Fruit fly (Drosophila melanogaster): ENCODE results near the gene CG9123.
A peak's percentile ranks its signal among the peaks of the same experiment; 100 is the strongest.

The CG9123 gene

dm6 chrX:15323302-15323880 is 18.5 kb downstream of the CG9123 start (continued):
- TF ChIP-seq CG6791 (GFP tag; IDR thresholded peaks at IDR 0.05; ENCODE audit: partially characterized antibody) (peak; percentile 51; the same call in 2 of the 3 replicates), az2 (GFP tag; optimal IDR thresholded peaks at IDR 0.05) (peak; percentile 84), gt (GFP tag; IDR thresholded peaks at IDR 0.05) (peak; percentile 51; the same call in 1 of the 2 replicates), tgo (GFP tag; IDR thresholded peaks at IDR 0.05) (peak; percentile 85), CG3407 (GFP tag; optimal IDR thresholded peaks at IDR 0.05) (peak; percentile 53), kni (GFP tag; optimal IDR thresholded peaks at IDR 0.05) (peak; percentile 85), CG32532 (GFP tag; IDR thresholded peaks at IDR 0.05) (peak; percentile 96), CG32772 (GFP tag; IDR thresholded peaks at IDR 0.05) (peak; percentile 94), CG34224 (GFP tag; IDR thresholded peaks at IDR 0.05; ENCODE audit: partially characterized antibody) (peak; percentile 54; the same call in 1 of the 3 replicates), dmrt11E (tag; optimal IDR thresholded peaks at IDR 0.05) (no peak), CG1792 (GFP tag; optimal IDR thresholded peaks at IDR 0.05) (peak; percentile 78), dysf (GFP tag; IDR thresholded peaks at IDR 0.05) (peak; percentile 85), CG14014 (GFP tag; IDR thresholded peaks at IDR 0.05) (peak; percentile 91), ash1 (GFP tag; optimal IDR thresholded peaks at IDR 0.05) (peak; percentile 76), CG13894 (tag; optimal IDR thresholded peaks at IDR 0.05) (peak; percentile 83), tna (GFP tag; IDR thresholded peaks at IDR 0.05; ENCODE audit: partially characterized antibody) (no peak), Dbx (GFP tag; IDR thresholded peaks at IDR 0.05) (peak; percentile 94), jing (GFP tag; optimal IDR thresholded peaks at IDR 0.05) (no peak), ind (GFP tag; optimal IDR thresholded peaks at IDR 0.05) (peak; percentile 89), Blimp-1 (GFP tag; optimal IDR thresholded peaks at IDR 0.05) (peak; percentile 65), salm (tag; optimal IDR thresholded peaks at IDR 0.05) (peak; percentile 14), CG10147 (GFP tag; optimal IDR thresholded peaks at IDR 0.05) (peak; percentile 39), Oaz (GFP tag; IDR thresholded peaks at IDR 0.05) (peak; percentile 76), ken (GFP tag; IDR thresholded peaks at IDR 0.05) (peak; percentile 91), Jarid2 (GFP tag; optimal IDR thresholded peaks at IDR 0.05) (no peak), H15 (GFP tag; IDR thresholded peaks at IDR 0.05) (peak; percentile 85), z (GFP tag; IDR thresholded peaks at IDR 0.05) (peak; percentile 33; the same call in 1 of the 3 replicates), sima (GFP tag; optimal IDR thresholded peaks at IDR 0.05) (peak; percentile 26), CG10959 (GFP tag; IDR thresholded peaks at IDR 0.05) (peak; percentile 75), CG31388 (GFP tag; optimal IDR thresholded peaks at IDR 0.05) (no peak), GATAe (GFP tag; conservative IDR thresholded peaks at IDR 0.05) (peak; percentile 37; the same call in 1 of the 2 replicates), rib (GFP tag; IDR thresholded peaks at IDR 0.05) (peak; percentile 93), Ravus (GFP tag; IDR thresholded peaks at IDR 0.05) (peak; percentile 49), Awh (GFP tag; IDR thresholded peaks at IDR 0.05) (peak; percentile 91), ranshi (GFP tag; IDR thresholded peaks at IDR 0.05) (peak; percentile 88), CG2712 (tag; optimal IDR thresholded peaks at IDR 0.05) (peak; percentile 65), ara (GFP tag; IDR thresholded peaks at IDR 0.05) (peak; percentile 81), cas (GFP tag; IDR thresholded peaks at IDR 0.05) (peak; percentile 82), CG30431 (GFP tag; optimal IDR thresholded peaks at IDR 0.05) (peak; percentile 62), CG5245 (GFP tag; optimal IDR thresholded peaks at IDR 0.05) (peak; percentile 76), pfk (GFP tag; optimal IDR thresholded peaks at IDR 0.05) (peak; percentile 63), oc (tag; optimal IDR thresholded peaks at IDR 0.05) (peak; percentile 64), h (optimal IDR thresholded peaks at IDR 0.05) (no peak), trh (GFP tag; optimal IDR thresholded peaks at IDR 0.05) (no peak), wdn (GFP tag; IDR thresholded peaks at IDR 0.05) (peak; percentile 87), zfh2 (GFP tag; optimal IDR thresholded peaks at IDR 0.05) (peak; percentile 76), CG3726 (GFP tag; IDR thresholded peaks at IDR 0.05) (peak; percentile 69; the same call in 2 of the 3 replicates), btn (GFP tag; optimal IDR thresholded peaks at IDR 0.05) (peak; percentile 65), Lhr (GFP tag; optimal IDR thresholded peaks at IDR 0.05) (peak; percentile 45), run (tag; optimal IDR thresholded peaks at IDR 0.05) (peak; percentile 25), CG18764 (GFP tag; optimal IDR thresholded peaks at IDR 0.05) (peak; percentile 46)

Measured in whole organism, embryonic.